Fruit fly (Drosophila melanogaster) whole organism, embryonic: Measurements from ENCODE around the gene PlexA.

Experiments used
- Adf1 ChIP-seq: fragments of 200-800 bp; sonication (Bioruptor generic); IDR thresholded peaks from 2 replicates; pipeline ENCODE4 v1.3.6; 2022; ENCODE audit warnings: missing biosample characterization, missing genetic modification characterization
- CG10959 ChIP-seq: fragments of 200-800 bp; sonication (Bioruptor generic); IDR thresholded peaks from 2 replicates; pipeline ENCODE4 v1.3.6; 2022; ENCODE audit warnings: missing biosample characterization, missing genetic modification characterization
- CG11504 ChIP-seq: fragments of 200-800 bp; sonication (Bioruptor generic); optimal IDR thresholded peaks from 3 replicates; lab custom pipeline; 2019; ENCODE audit warnings: missing biosample characterization, mild to moderate bottlenecking, missing genetic modification characterization, moderate library complexity
- CG12236 ChIP-seq: fragments of 200-800 bp; sonication (Bioruptor generic); optimal IDR thresholded peaks from 2 replicates; lab custom pipeline; 2016; ENCODE audit warnings: missing biosample characterization, missing genetic modification characterization
- CG12299 ChIP-seq: fragments of 200-800 bp; sonication (Bioruptor generic); optimal IDR thresholded peaks from 2 replicates; lab custom pipeline; 2018; ENCODE audit warnings: missing biosample characterization, mild to moderate bottlenecking, missing genetic modification characterization
- CG14441 ChIP-seq: fragments of 200-800 bp; sonication (Bioruptor generic); IDR thresholded peaks from 2 replicates; pipeline ENCODE4 v1.3.6; 2022; ENCODE audit warnings: missing biosample characterization, missing genetic modification characterization
- CG14965 ChIP-seq: fragments of 200-800 bp; sonication (Bioruptor generic); optimal IDR thresholded peaks from 2 replicates; lab custom pipeline; 2016; ENCODE audit warnings: missing biosample characterization, missing genetic modification characterization, borderline replicate concordance
- CG1647 ChIP-seq: fragments of 200-800 bp; sonication (Bioruptor generic); optimal IDR thresholded peaks from 3 replicates; lab custom pipeline; 2016; ENCODE audit warnings: missing biosample characterization, missing genetic modification characterization
- CG18262 ChIP-seq: fragments of 200-800 bp; optimal IDR thresholded peaks from 3 replicates; lab custom pipeline; 2019; ENCODE audit warnings: missing biosample characterization, mild to moderate bottlenecking, missing genetic modification characterization, moderate library complexity
- CG18476 ChIP-seq: fragments of 200-800 bp; sonication (Bioruptor generic); optimal IDR thresholded peaks from 2 replicates; lab custom pipeline; 2016; ENCODE audit warnings: missing biosample characterization, mild to moderate bottlenecking, missing genetic modification characterization
- CG18764 ChIP-seq: fragments of 200-800 bp; sonication (Bioruptor generic); optimal IDR thresholded peaks from 3 replicates; lab custom pipeline; 2016; ENCODE audit warnings: missing biosample characterization, missing genetic modification characterization
- CG3281 ChIP-seq: fragments of 200-800 bp; sonication (Bioruptor generic); optimal IDR thresholded peaks from 3 replicates; lab custom pipeline; 2017; ENCODE audit warnings: missing biosample characterization, mild to moderate bottlenecking, missing genetic modification characterization
- CG4282 ChIP-seq: fragments of 200-800 bp; sonication (Bioruptor generic); optimal IDR thresholded peaks from 2 replicates; lab custom pipeline; 2016; ENCODE audit warnings: missing biosample characterization, missing genetic modification characterization
- CG4360 ChIP-seq: fragments of 200-800 bp; sonication (Bioruptor generic); IDR thresholded peaks from 2 replicates; pipeline ENCODE4 v1.3.6; 2022; ENCODE audit warnings: missing biosample characterization, missing genetic modification characterization
- CG5245 ChIP-seq: fragments of 200-800 bp; sonication (Bioruptor generic); optimal IDR thresholded peaks from 3 replicates; lab custom pipeline; 2016; ENCODE audit warnings: missing biosample characterization, missing genetic modification characterization
- CG7839 ChIP-seq: fragments of 200-800 bp; sonication (Bioruptor generic); optimal IDR thresholded peaks from 3 replicates; lab custom pipeline; 2018; ENCODE audit warnings: missing biosample characterization, mild to moderate bottlenecking, missing genetic modification characterization, moderate library complexity
- CG8388 ChIP-seq: fragments of 200-800 bp; sonication (Bioruptor generic); optimal IDR thresholded peaks from 2 replicates; lab custom pipeline; 2019; ENCODE audit warnings: missing biosample characterization, mild to moderate bottlenecking, missing genetic modification characterization, moderate library complexity
- Dfd ChIP-seq, 2 experiments: fragments of >200 bp; optimal IDR thresholded peaks; 2 replicates each; lab custom pipeline; 2017; ENCODE audit warnings: missing biosample characterization in 2 of 2, missing genetic modification characterization in 2 of 2
- Dref ChIP-seq: fragments of 200-800 bp; sonication (Bioruptor generic); IDR thresholded peaks from 2 replicates; pipeline ENCODE4 v1.3.6; 2022; ENCODE audit warnings: missing biosample characterization, missing genetic modification characterization
- Ets97D ChIP-seq: fragments of 200-800 bp; sonication (Bioruptor generic); optimal IDR thresholded peaks from 3 replicates; lab custom pipeline; 2016; ENCODE audit warnings: missing biosample characterization, missing genetic modification characterization
- HLHmδ ChIP-seq: fragments of 200-800 bp; sonication (Bioruptor generic); optimal IDR thresholded peaks from 2 replicates; lab custom pipeline; 2018; ENCODE audit warnings: missing biosample characterization, mild to moderate bottlenecking, missing genetic modification characterization, moderate library complexity
- Hr3 ChIP-seq: fragments of 200-800 bp; sonication (Bioruptor generic); optimal IDR thresholded peaks from 3 replicates; lab custom pipeline; 2016; ENCODE audit warnings: missing biosample characterization, missing genetic modification characterization
- Kr ChIP-seq: fragments of 200-800 bp; sonication (Bioruptor generic); optimal IDR thresholded peaks from 2 replicates; lab custom pipeline; 2017; ENCODE audit warnings: missing biosample characterization, mild to moderate bottlenecking, missing genetic modification characterization
- Meics ChIP-seq: fragments of 200-800 bp; sonication (Bioruptor generic); optimal IDR thresholded peaks from 2 replicates; lab custom pipeline; 2017; ENCODE audit warnings: missing biosample characterization, mild to moderate bottlenecking, missing genetic modification characterization
- Neu2 ChIP-seq: fragments of 200-800 bp; sonication (Bioruptor generic); optimal IDR thresholded peaks from 3 replicates; lab custom pipeline; 2016; ENCODE audit warnings: missing biosample characterization, missing genetic modification characterization, borderline replicate concordance
- Trl ChIP-seq, 3 experiments: fragments of >200 bp in 2 of 3; fragments of 200-800 bp in 1 of 3; sonication (Bioruptor generic) in 1 of 3; optimal IDR thresholded peaks; 2 replicates in 1 of 3; 3 replicates in 2 of 3; lab custom pipeline; 2016 to 2017; ENCODE audit warnings: missing biosample characterization in 1 of 3, missing genetic modification characterization in 1 of 3
- Xbp1 ChIP-seq: fragments of 200-800 bp; sonication (Bioruptor generic); optimal IDR thresholded peaks from 3 replicates; lab custom pipeline; 2016; ENCODE audit warnings: missing biosample characterization, mild to moderate bottlenecking, missing genetic modification characterization
- ara ChIP-seq: fragments of 200-800 bp; sonication (Bioruptor generic); IDR thresholded peaks from 2 replicates; pipeline ENCODE4 v1.3.6; 2022; ENCODE audit warnings: missing biosample characterization, missing genetic modification characterization
- bab2 ChIP-seq: fragments of 200-800 bp; sonication (Bioruptor generic); optimal IDR thresholded peaks from 2 replicates; lab custom pipeline; 2016; ENCODE audit warnings: missing biosample characterization, missing genetic modification characterization
- bowl ChIP-seq: fragments of 200-800 bp; sonication (Bioruptor generic); IDR thresholded peaks from 2 replicates; pipeline ENCODE4 v1.3.6; 2022; ENCODE audit warnings: missing biosample characterization, missing genetic modification characterization
- caup ChIP-seq: fragments of 200-800 bp; sonication (Bioruptor generic); optimal IDR thresholded peaks from 3 replicates; lab custom pipeline; 2017; ENCODE audit warnings: missing biosample characterization, mild to moderate bottlenecking, missing genetic modification characterization, moderate library complexity; ENCODE audit not compliant: severe bottlenecking
- dan ChIP-seq: fragments of 200-800 bp; sonication (Bioruptor generic); IDR thresholded peaks from 2 replicates; pipeline ENCODE4 v1.3.6; 2022; ENCODE audit warnings: missing biosample characterization, missing genetic modification characterization
- disco-r ChIP-seq: fragments of 200-800 bp; sonication (Bioruptor generic); optimal IDR thresholded peaks from 2 replicates; lab custom pipeline; 2016; ENCODE audit warnings: missing biosample characterization, missing genetic modification characterization
- dmrt11E ChIP-seq: fragments of 200-800 bp; sonication (Bioruptor generic); optimal IDR thresholded peaks from 3 replicates; lab custom pipeline; 2018; ENCODE audit warnings: missing biosample characterization, mild to moderate bottlenecking, missing genetic modification characterization, moderate library complexity
- dpn ChIP-seq, 2 experiments: fragments of 200-800 bp; sonication (Bioruptor generic); optimal IDR thresholded peaks; 3 replicates each; lab custom pipeline; 2016; ENCODE audit warnings: missing biosample characterization in 2 of 2, missing genetic modification characterization in 2 of 2
- en ChIP-seq: fragments of 200-800 bp; sonication (Bioruptor generic); optimal IDR thresholded peaks from 2 replicates; lab custom pipeline; 2016; ENCODE audit warnings: missing biosample characterization, missing genetic modification characterization
- fd102C ChIP-seq: fragments of 200-800 bp; sonication (Bioruptor generic); optimal IDR thresholded peaks from 2 replicates; lab custom pipeline; 2018; ENCODE audit warnings: missing biosample characterization, mild to moderate bottlenecking, missing genetic modification characterization, moderate library complexity
- fd64A ChIP-seq: fragments of 200-800 bp; sonication (Bioruptor generic); optimal IDR thresholded peaks from 3 replicates; lab custom pipeline; 2018; ENCODE audit warnings: missing biosample characterization, mild to moderate bottlenecking, missing genetic modification characterization
- gcm ChIP-seq: fragments of 200-800 bp; sonication (Bioruptor generic); optimal IDR thresholded peaks from 2 replicates; lab custom pipeline; 2019; ENCODE audit warnings: missing biosample characterization, mild to moderate bottlenecking, missing genetic modification characterization, moderate library complexity
- hkb ChIP-seq, 2 experiments: fragments of 200-800 bp in 1 of 2; fragments of >200 bp in 1 of 2; sonication (Bioruptor generic) in 1 of 2; IDR thresholded peaks in 1 of 2; optimal IDR thresholded peaks in 1 of 2; 2 replicates each; pipeline versions ENCODE4 v1.3.6 to Lab custom; 2017 to 2022; ENCODE audit warnings: missing biosample characterization in 1 of 2, missing genetic modification characterization in 1 of 2
- lbe ChIP-seq: fragments of 200-800 bp; sonication (Bioruptor generic); optimal IDR thresholded peaks from 2 replicates; lab custom pipeline; 2016; ENCODE audit warnings: missing biosample characterization, mild to moderate bottlenecking, missing genetic modification characterization
- lmd ChIP-seq: fragments of 200-800 bp; sonication (Bioruptor generic); IDR thresholded peaks from 2 replicates; pipeline ENCODE4 v1.3.6; 2022; ENCODE audit warnings: missing biosample characterization, missing genetic modification characterization
- mam ChIP-seq: fragments of 200-800 bp; sonication (Bioruptor generic); optimal IDR thresholded peaks from 3 replicates; lab custom pipeline; 2016; ENCODE audit warnings: missing biosample characterization, missing genetic modification characterization
- org-1 ChIP-seq: fragments of 200-800 bp; sonication (Bioruptor generic); optimal IDR thresholded peaks from 2 replicates; lab custom pipeline; 2017; ENCODE audit warnings: missing biosample characterization, missing genetic modification characterization
- ro ChIP-seq: fragments of 200-800 bp; sonication (Bioruptor generic); IDR thresholded peaks from 2 replicates; pipeline ENCODE4 v1.3.6; 2022; ENCODE audit warnings: missing biosample characterization, missing genetic modification characterization
- schlank ChIP-seq: fragments of 200-800 bp; sonication (Bioruptor generic); optimal IDR thresholded peaks from 2 replicates; lab custom pipeline; 2018; ENCODE audit warnings: missing biosample characterization, mild to moderate bottlenecking, missing genetic modification characterization
- sob ChIP-seq: fragments of 200-800 bp; sonication (Bioruptor generic); IDR thresholded peaks from 2 replicates; pipeline ENCODE4 v1.3.6; 2022; ENCODE audit warnings: missing biosample characterization, missing genetic modification characterization
- ttk ChIP-seq: fragments of 200-800 bp; sonication (Bioruptor generic); IDR thresholded peaks from 2 replicates; pipeline ENCODE4 v2.1.2; 2022; ENCODE audit warnings: missing biosample characterization, missing genetic modification characterization
- wor ChIP-seq: fragments of 200-800 bp; sonication (Bioruptor generic); IDR thresholded peaks from 2 replicates; pipeline ENCODE4 v1.3.6; 2022; ENCODE audit warnings: missing biosample characterization, missing genetic modification characterization
- zen ChIP-seq: fragments of 200-800 bp; sonication (Bioruptor generic); optimal IDR thresholded peaks from 3 replicates; lab custom pipeline; 2018; ENCODE audit warnings: missing biosample characterization, mild to moderate bottlenecking, missing genetic modification characterization, moderate library complexity
- zfh2 ChIP-seq: fragments of 200-800 bp; sonication (Bioruptor generic); optimal IDR thresholded peaks from 2 replicates; lab custom pipeline; 2016; ENCODE audit warnings: missing biosample characterization, missing genetic modification characterization

Gene PlexA

dm6 chr4:1053653-1054163 is 26.8 kb upstream of the PlexA start, which contains the start of gene CaMKII (continued):
- TF ChIP-seq lmd (GFP tag; lab: Robert Waterston, UW) (no peak), caup (peak; percentile 13), bowl (GFP tag; lab: Robert Waterston, UW) (no peak), mam (GFP tag; lab: Kevin White, UChicago) (no peak), CG3281 (GFP tag; lab: Kevin White, UChicago) (peak; percentile 35), en (GFP tag; lab: Kevin White, UChicago) (no peak), Dfd (GFP tag; optimal IDR thresholded peaks at IDR 0.05; lab: Kevin White, UChicago) (no peak), dan (GFP tag; lab: Robert Waterston, UW) (no peak), sob (GFP tag; lab: Robert Waterston, UW) (no peak), hkb (optimal IDR thresholded peaks at IDR 0.05; lab: Kevin White, UChicago) (no peak), hkb (GFP tag; IDR thresholded peaks at IDR 0.05; lab: Robert Waterston, UW) (peak; percentile 47; the same call in 1 of the 2 replicates), Xbp1 (GFP tag; lab: Kevin White, UChicago) (peak; percentile 52), ttk (GFP tag; lab: Robert Waterston, UW) (no peak), CG11504 (tag; lab: Kevin White, UChicago) (no peak), CG18476 (GFP tag; lab: Kevin White, UChicago) (no peak), CG14965 (GFP tag; lab: Kevin White, UChicago) (no peak), disco-r (GFP tag; lab: Kevin White, UChicago) (no peak), fd64A (GFP tag; lab: Kevin White, UChicago) (no peak), lbe (GFP tag; lab: Kevin White, UChicago) (no peak), CG4282 (GFP tag; lab: Kevin White, UChicago) (no peak), zen (tag; lab: Kevin White, UChicago) (peak; percentile 51), CG14441 (GFP tag; lab: Robert Waterston, UW) (no peak), CG8388 (GFP tag; lab: Kevin White, UChicago) (no peak), dpn (GFP tag; optimal IDR thresholded peaks at IDR 0.05; lab: Kevin White, UChicago) (peak in 1 of 2 experiments; percentile 19), ro (GFP tag; lab: Robert Waterston, UW) (no peak), fd102C (GFP tag; lab: Kevin White, UChicago) (peak; percentile 8), Meics (no peak), CG12299 (tag; lab: Kevin White, UChicago) (peak; percentile 48), Adf1 (GFP tag; lab: Robert Waterston, UW) (no peak), CG10959 (GFP tag; lab: Robert Waterston, UW) (no peak), CG18764 (GFP tag; lab: Kevin White, UChicago) (peak; percentile 15), CG12236 (GFP tag; lab: Kevin White, UChicago) (no peak), wor (GFP tag; lab: Robert Waterston, UW) (no peak), bab2 (GFP tag; lab: Kevin White, UChicago) (peak; percentile 6), Trl (optimal IDR thresholded peaks at IDR 0.05; lab: Kevin White, UChicago) (no peak), Trl (GFP tag; optimal IDR thresholded peaks at IDR 0.05; lab: Kevin White, UChicago) (no peak), Dref (no peak), CG1647 (no peak), org-1 (GFP tag; lab: Kevin White, UChicago) (no peak), CG7839 (peak; percentile 30), Ets97D (no peak), Kr (no peak), zfh2 (no peak), CG5245 (GFP tag; lab: Kevin White, UChicago) (no peak), dmrt11E (tag; lab: Kevin White, UChicago) (peak; percentile 53), ara (GFP tag; lab: Robert Waterston, UW) (no peak), Neu2 (GFP tag; lab: Kevin White, UChicago) (no peak), CG4360 (GFP tag; lab: Robert Waterston, UW) (no peak), schlank (tag; lab: Kevin White, UChicago) (no peak), CG18262 (tag; lab: Kevin White, UChicago) (peak; percentile 50), Hr3 (GFP tag; lab: Kevin White, UChicago) (peak; percentile 39), HLHmδ (GFP tag; lab: Kevin White, UChicago) (no peak), gcm (GFP tag; lab: Kevin White, UChicago) (peak; percentile 20)
